Worm (Caenorhabditis elegans) whole organism, mixed stage, embryonic: ENCODE results near the gene E02C12.19.

ENCODE experiments used
- M03D4.4 ChIP-seq: sonication (generic microtip); optimal IDR thresholded peaks from 2 replicates; lab custom pipeline; 2017; ENCODE audit warnings: mild to moderate bottlenecking, missing genetic modification characterization, missing compliant biosample characterization
- bed-3 ChIP-seq: fragments of 200-800 bp; sonication (Bioruptor generic); optimal IDR thresholded peaks from 3 replicates; lab custom pipeline; 2018; ENCODE audit warnings: mild to moderate bottlenecking, missing genetic modification characterization, moderate library complexity, missing compliant biosample characterization
- blmp-1 ChIP-seq: fragments of 150-350 bp; optimal IDR thresholded peaks from 2 replicates; lab custom pipeline; 2014; ENCODE audit warnings: missing biosample characterization, missing genetic modification characterization
- ceh-39 ChIP-seq: fragments of 150-350 bp; optimal IDR thresholded peaks from 2 replicates; lab custom pipeline; 2014; ENCODE audit warnings: missing biosample characterization, missing genetic modification characterization
- ceh-43 ChIP-seq: fragments of 200-800 bp; sonication (Bioruptor generic); optimal IDR thresholded peaks from 2 replicates; lab custom pipeline; 2018; ENCODE audit warnings: mild to moderate bottlenecking, missing genetic modification characterization, moderate library complexity, missing compliant biosample characterization
- ceh-83 ChIP-seq: fragments of 200-800 bp; sonication (Bioruptor generic); optimal IDR thresholded peaks from 2 replicates; lab custom pipeline; 2018; ENCODE audit warnings: mild to moderate bottlenecking, missing genetic modification characterization, missing compliant biosample characterization
- ces-1 ChIP-seq: fragments of 150-350 bp; optimal IDR thresholded peaks from 2 replicates; lab custom pipeline; 2014; ENCODE audit warnings: missing biosample characterization, missing genetic modification reagents, missing genetic modification characterization
- cnd-1 ChIP-seq: fragments of 200-800 bp; sonication (Bioruptor generic); optimal IDR thresholded peaks from 2 replicates; lab custom pipeline; 2018; ENCODE audit warnings: mild to moderate bottlenecking, missing genetic modification characterization, missing compliant biosample characterization
- drap-1 ChIP-seq: fragments of 200-800 bp; sonication (Bioruptor generic); optimal IDR thresholded peaks from 3 replicates; lab custom pipeline; 2018; ENCODE audit warnings: mild to moderate bottlenecking, missing genetic modification characterization, missing compliant biosample characterization
- elt-1 ChIP-seq: sonication (generic microtip); optimal IDR thresholded peaks from 2 replicates; lab custom pipeline; 2017; ENCODE audit warnings: missing genetic modification characterization, mild to moderate bottlenecking, missing compliant biosample characterization, antibody characterized with exemption, moderate library complexity, borderline replicate concordance; ENCODE audit not compliant: insufficient read depth
- elt-3 ChIP-seq: fragments of 150-350 bp; optimal IDR thresholded peaks from 2 replicates; lab custom pipeline; 2014; ENCODE audit warnings: missing biosample characterization, missing genetic modification characterization
- flh-1 ChIP-seq: fragments of 200-800 bp; sonication (Bioruptor generic); optimal IDR thresholded peaks from 2 replicates; lab custom pipeline; 2018; ENCODE audit warnings: mild to moderate bottlenecking, missing genetic modification characterization, moderate library complexity, missing compliant biosample characterization
- ham-2 ChIP-seq: fragments of 200-800 bp; sonication (Bioruptor generic); optimal IDR thresholded peaks from 2 replicates; lab custom pipeline; 2018; ENCODE audit warnings: mild to moderate bottlenecking, missing genetic modification characterization, missing compliant biosample characterization
- lin-13 ChIP-seq: fragments of 150-350 bp; optimal IDR thresholded peaks from 2 replicates; lab custom pipeline; 2014; ENCODE audit warnings: missing biosample characterization, missing genetic modification characterization
- lin-32 ChIP-seq: fragments of 200-800 bp; sonication (Bioruptor generic); optimal IDR thresholded peaks from 2 replicates; lab custom pipeline; 2018; ENCODE audit warnings: mild to moderate bottlenecking, missing genetic modification characterization, missing compliant biosample characterization
- lsy-2 ChIP-seq: fragments of 150-350 bp; optimal IDR thresholded peaks from 2 replicates; lab custom pipeline; 2014; ENCODE audit warnings: missing biosample characterization, missing genetic modification characterization
- mab-5 ChIP-seq: fragments of 150-350 bp; optimal IDR thresholded peaks from 2 replicates; lab custom pipeline; 2014; ENCODE audit warnings: missing biosample characterization, missing genetic modification characterization
- mep-1 ChIP-seq: fragments of 150-350 bp; optimal IDR thresholded peaks from 2 replicates; lab custom pipeline; 2017; ENCODE audit warnings: missing biosample characterization, missing genetic modification reagents, missing genetic modification characterization, inconsistent platforms
- mls-2 ChIP-seq: sonication (generic microtip); optimal IDR thresholded peaks from 2 replicates; lab custom pipeline; 2016; ENCODE audit warnings: mild to moderate bottlenecking, missing genetic modification characterization, moderate library complexity, missing compliant biosample characterization
- nhr-12 ChIP-seq: fragments of 150-350 bp; optimal IDR thresholded peaks from 2 replicates; lab custom pipeline; 2014; ENCODE audit warnings: missing biosample characterization, missing genetic modification characterization
- nhr-237 ChIP-seq: fragments of 150-350 bp; optimal IDR thresholded peaks from 2 replicates; lab custom pipeline; 2014; ENCODE audit warnings: missing biosample characterization, missing genetic modification characterization
- nhr-28 ChIP-seq: fragments of 150-350 bp; optimal IDR thresholded peaks from 2 replicates; lab custom pipeline; 2014; ENCODE audit warnings: missing biosample characterization, missing genetic modification characterization
- nhr-76 ChIP-seq: sonication (generic microtip); optimal IDR thresholded peaks from 2 replicates; lab custom pipeline; 2017; ENCODE audit warnings: missing biosample characterization, missing genetic modification characterization
- pha-4 ChIP-seq: fragments of 150-350 bp; optimal IDR thresholded peaks from 2 replicates; lab custom pipeline; 2018; ENCODE audit warnings: missing biosample characterization, missing genetic modification reagents, missing genetic modification characterization
- sem-2 ChIP-seq: fragments of 200-800 bp; sonication (Bioruptor generic); optimal IDR thresholded peaks from 2 replicates; lab custom pipeline; 2018; ENCODE audit warnings: mild to moderate bottlenecking, missing genetic modification characterization, missing compliant biosample characterization
- sptf-1 ChIP-seq: sonication (generic microtip); optimal IDR thresholded peaks from 2 replicates; lab custom pipeline; 2017; ENCODE audit warnings: mild to moderate bottlenecking, missing genetic modification characterization, moderate library complexity, missing compliant biosample characterization
- tbx-8 ChIP-seq: fragments of 200-800 bp; sonication (Bioruptor generic); optimal IDR thresholded peaks from 2 replicates; lab custom pipeline; 2018; ENCODE audit warnings: mild to moderate bottlenecking, missing genetic modification characterization, moderate library complexity, missing compliant biosample characterization
- unc-120 ChIP-seq: sonication (generic microtip); optimal IDR thresholded peaks from 2 replicates; lab custom pipeline; 2017; ENCODE audit warnings: missing genetic modification characterization, missing compliant biosample characterization; ENCODE audit not compliant: poor library complexity, severe bottlenecking
- unc-39 ChIP-seq: fragments of 150-350 bp; optimal IDR thresholded peaks from 2 replicates; lab custom pipeline; 2014; ENCODE audit warnings: missing biosample characterization, missing genetic modification characterization
- unc-62 ChIP-seq: fragments of 150-350 bp; optimal IDR thresholded peaks from 2 replicates; lab custom pipeline; 2014; ENCODE audit warnings: missing biosample characterization, missing genetic modification reagents, missing genetic modification characterization
- zip-8 ChIP-seq: fragments of 150-350 bp; optimal IDR thresholded peaks from 2 replicates; lab custom pipeline; 2014; ENCODE audit warnings: missing biosample characterization, missing genetic modification characterization
- ztf-11 ChIP-seq: fragments of 150-350 bp; optimal IDR thresholded peaks from 2 replicates; lab custom pipeline; 2014; ENCODE audit warnings: missing biosample characterization, missing genetic modification characterization

The E02C12.19 gene

ce11 chrV:9338452-9338851, 37.9 kb downstream of the E02C12.19 start:
- TF ChIP-seq nhr-76 (no peak), nhr-28 (tag; lab: Kevin White, UChicago) (no peak), unc-62 (GFP tag; lab: Kevin White, UChicago) (no peak), pha-4 (no peak), lsy-2 (no peak), mls-2 (tag; lab: Kevin White, UChicago) (no peak), cnd-1 (tag; lab: Kevin White, UChicago) (no peak), zip-8 (tag; lab: Kevin White, UChicago) (no peak), elt-3 (tag; lab: Kevin White, UChicago) (no peak), ces-1 (GFP tag; lab: Kevin White, UChicago) (no peak), ceh-43 (GFP tag; lab: Kevin White, UChicago) (no peak), ceh-39 (tag; lab: Kevin White, UChicago) (no peak), ztf-11 (tag; lab: Kevin White, UChicago) (no peak), lin-32 (GFP tag; lab: Kevin White, UChicago) (no peak), drap-1 (GFP tag; lab: Kevin White, UChicago) (no peak)
- TF ChIP-seq, all 35 proteins: peak for 0

DNA sequence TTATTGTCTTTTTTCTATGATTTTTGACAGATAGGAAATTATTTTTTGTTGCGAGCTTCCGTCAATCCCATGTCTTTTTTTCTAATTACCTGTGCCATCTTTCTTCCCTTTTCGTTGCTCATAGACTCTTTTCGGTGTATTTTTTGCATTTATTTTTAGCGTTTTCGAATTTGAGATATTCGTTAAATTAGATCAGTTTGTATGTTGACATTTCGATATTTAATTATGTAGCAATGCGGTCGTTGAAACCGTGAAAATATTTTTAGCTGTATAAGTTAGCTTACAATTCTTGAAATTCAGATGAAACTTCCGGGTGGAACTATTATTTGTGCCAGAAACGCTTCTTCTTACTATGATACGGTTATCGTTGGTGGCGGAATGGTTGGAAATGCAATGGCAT, 39.9 kb downstream of the E02C12.19 start, which contains the start of gene coq-6:
Gene coq-6, plus strand, starts transcription at position 301 of the 400 bp plus-strand sequence.
- no peak for TF ChIP-seq lsy-2
- no peak for TF ChIP-seq unc-120 (tag; lab: Kevin White, UChicago)
- TF ChIP-seq ceh-39 (tag; lab: Kevin White, UChicago) = no peak
- no peak for TF ChIP-seq bed-3 (GFP tag; lab: Kevin White, UChicago)
- no peak for TF ChIP-seq lin-13 (tag; lab: Kevin White, UChicago)
- no peak for TF ChIP-seq ham-2 (GFP tag; lab: Kevin White, UChicago)
- TF ChIP-seq blmp-1 = no peak
- no peak for TF ChIP-seq nhr-12 (tag; lab: Kevin White, UChicago)
- no peak for TF ChIP-seq ztf-11 (tag; lab: Kevin White, UChicago)
- no peak for TF ChIP-seq mab-5
- TF ChIP-seq nhr-76 = no peak
- TF ChIP-seq nhr-28 (tag; lab: Kevin White, UChicago) = no peak
- TF ChIP-seq sptf-1 = no peak
- no peak for TF ChIP-seq unc-39 (tag; lab: Kevin White, UChicago)
- TF ChIP-seq, all 35 proteins: peak for 0

DNA sequence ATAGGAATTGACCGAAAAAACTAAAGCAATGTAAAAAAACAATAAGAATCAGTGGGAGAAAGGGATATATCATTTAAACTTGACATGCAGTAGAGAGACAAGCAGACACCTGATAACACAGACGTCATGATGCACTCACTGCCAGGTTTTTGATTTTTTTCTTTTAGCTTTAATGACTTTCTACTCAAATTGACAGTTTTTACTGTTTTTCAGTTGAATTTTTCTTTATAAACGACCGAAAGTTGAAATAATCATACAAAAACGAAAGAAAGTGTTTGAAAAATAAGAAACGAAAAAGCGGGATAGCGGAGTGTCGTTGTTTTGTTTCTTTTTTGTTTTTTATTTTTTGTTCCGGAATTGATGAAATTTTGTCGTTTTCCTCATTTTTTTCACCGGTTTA, 42.1 kb downstream of the E02C12.19 start, which contains the start of gene ucp-4:
Gene ucp-4, plus strand, starts transcription at position 83 of the 400 bp plus-strand sequence.
- TF ChIP-seq nhr-12 (tag; lab: Kevin White, UChicago) (no peak), zip-8 (tag; lab: Kevin White, UChicago) (no peak), elt-1 (tag; lab: Kevin White, UChicago) (no peak), drap-1 (GFP tag; lab: Kevin White, UChicago) (no peak), unc-120 (tag; lab: Kevin White, UChicago) (no peak), elt-3 (tag; lab: Kevin White, UChicago) (no peak), sptf-1 (no peak), tbx-8 (no peak), nhr-237 (no peak), mls-2 (tag; lab: Kevin White, UChicago) (no peak), ceh-39 (tag; lab: Kevin White, UChicago) (no peak), M03D4.4 (tag; lab: Kevin White, UChicago) (no peak), bed-3 (GFP tag; lab: Kevin White, UChicago) (no peak), nhr-28 (tag; lab: Kevin White, UChicago) (no peak), mep-1 (tag; lab: Kevin White, UChicago) (no peak), sem-2 (no peak), flh-1 (GFP tag; lab: Kevin White, UChicago) (no peak), unc-62 (GFP tag; lab: Kevin White, UChicago) (no peak)

ce11 chrV:9333316-9334048, 42.8 kb downstream of the E02C12.19 start, which contains the start of gene acl-14:
acl-14 (minus strand) TSS chrV:9333631.
- TF ChIP-seq ceh-83 (GFP tag; lab: Kevin White, UChicago) (no peak), nhr-76 (no peak), zip-8 (tag; lab: Kevin White, UChicago) (peak; percentile 97), sptf-1 (no peak), lin-32 (GFP tag; lab: Kevin White, UChicago) (no peak)
